Fruit fly (Drosophila melanogaster) whole organism, wandering third instar larva: Measurements from ENCODE around the gene RhoBTB.
A peak's percentile ranks its signal among the peaks of the same experiment; 100 is the strongest.

ENCODE experiments used
- CG32264 ChIP-seq: fragments of 200-800 bp; sonication (Bioruptor generic); optimal IDR thresholded peaks from 2 replicates; lab custom pipeline; 2016; ENCODE audit warnings: missing biosample characterization, missing genetic modification characterization
- CG9705 ChIP-seq: fragments of 200-800 bp; sonication (Bioruptor generic); optimal IDR thresholded peaks from 2 replicates; lab custom pipeline; 2018; ENCODE audit warnings: missing biosample characterization, mild to moderate bottlenecking, missing genetic modification characterization
- CrebA ChIP-seq: fragments of 200-800 bp; sonication (Bioruptor generic); optimal IDR thresholded peaks from 2 replicates; lab custom pipeline; 2016; ENCODE audit warnings: missing biosample characterization, mild to moderate bottlenecking, missing genetic modification characterization, borderline replicate concordance
- Dfd ChIP-seq: fragments of >200 bp; optimal IDR thresholded peaks from 2 replicates; lab custom pipeline; 2017; ENCODE audit warnings: missing biosample characterization, missing genetic modification characterization
- Dif ChIP-seq: fragments of 200-275, 200-300 bp; sonication (Bioruptor generic); optimal IDR thresholded peaks from 2 replicates; lab custom pipeline; 2018; ENCODE audit warnings: missing biosample characterization, missing genetic modification characterization; ENCODE audit not compliant: partially characterized antibody
- GATAd ChIP-seq: sonication (Bioruptor generic); optimal IDR thresholded peaks from 2 replicates; lab custom pipeline; 2016; ENCODE audit warnings: missing biosample characterization, missing genetic modification characterization
- HLH106 ChIP-seq: fragments of 200-800 bp; optimal IDR thresholded peaks from 3 replicates; lab custom pipeline; 2019; ENCODE audit warnings: missing biosample characterization, mild to moderate bottlenecking, missing genetic modification characterization, moderate library complexity
- Hnf4 ChIP-seq: fragments of 200-800 bp; sonication (Bioruptor generic); optimal IDR thresholded peaks from 2 replicates; lab custom pipeline; 2016; ENCODE audit warnings: missing biosample characterization, mild to moderate bottlenecking, missing genetic modification characterization
- Hr78 ChIP-seq: fragments of >200 bp; optimal IDR thresholded peaks from 2 replicates; lab custom pipeline; 2017; ENCODE audit warnings: missing biosample characterization, missing genetic modification characterization
- Hr83 ChIP-seq: fragments of 200-300 bp; sonication (Bioruptor generic); optimal IDR thresholded peaks from 2 replicates; lab custom pipeline; 2016; ENCODE audit warnings: missing biosample characterization, mild to moderate bottlenecking, missing genetic modification characterization, moderate library complexity; ENCODE audit not compliant: poor library complexity, severe bottlenecking
- Jra ChIP-seq: sonication (Bioruptor generic); optimal IDR thresholded peaks from 2 replicates; lab custom pipeline; 2016; ENCODE audit warnings: missing biosample characterization, missing genetic modification characterization
- Mio ChIP-seq: sonication (Bioruptor generic); optimal IDR thresholded peaks from 2 replicates; lab custom pipeline; 2016; ENCODE audit warnings: missing biosample characterization, missing genetic modification characterization
- Myc ChIP-seq: fragments of >200 bp; optimal IDR thresholded peaks from 2 replicates; lab custom pipeline; 2017
- N ChIP-seq: fragments of >200 bp; optimal IDR thresholded peaks from 2 replicates; lab custom pipeline; 2018; ENCODE audit warnings: missing biosample characterization, missing external identifiers, missing genetic modification characterization
- OdsH ChIP-seq: fragments of 200-800 bp; sonication (Bioruptor generic); optimal IDR thresholded peaks from 2 replicates; lab custom pipeline; 2016; ENCODE audit warnings: missing biosample characterization, mild to moderate bottlenecking, missing genetic modification characterization
- Rel ChIP-seq, 2 experiments: fragments of 200-800 bp; sonication (Bioruptor generic) in 1 of 2; optimal IDR thresholded peaks; 2 replicates in 1 of 2; 3 replicates in 1 of 2; lab custom pipeline; 2016 to 2019; ENCODE audit warnings: mild to moderate bottlenecking in 2 of 2, missing biosample characterization in 2 of 2, missing genetic modification characterization in 2 of 2, moderate library complexity in 1 of 2
- Sp1 ChIP-seq: fragments of 200-800 bp; sonication (Bioruptor generic); optimal IDR thresholded peaks from 3 replicates; lab custom pipeline; 2019; ENCODE audit warnings: missing biosample characterization, mild to moderate bottlenecking, missing genetic modification characterization, moderate library complexity
- Vsx2 ChIP-seq: fragments of 200-300, 225-300 bp; sonication (Bioruptor generic); optimal IDR thresholded peaks from 2 replicates; lab custom pipeline; 2018; ENCODE audit warnings: missing biosample characterization, missing genetic modification characterization; ENCODE audit not compliant: partially characterized antibody
- brk ChIP-seq: fragments of 200-800 bp; sonication (Bioruptor generic); optimal IDR thresholded peaks from 2 replicates; lab custom pipeline; 2016; ENCODE audit warnings: missing biosample characterization, mild to moderate bottlenecking, missing genetic modification characterization
- dl ChIP-seq, 2 experiments: fragments of 175-275, 200-275 bp in 1 of 2; fragments of 200-275 bp in 1 of 2; sonication (Bioruptor generic); optimal IDR thresholded peaks; lab custom pipeline; 2018; ENCODE audit warnings: mild to moderate bottlenecking in 2 of 2, missing biosample characterization in 2 of 2, missing genetic modification characterization in 2 of 2, moderate library complexity in 2 of 2; ENCODE audit not compliant: partially characterized antibody in 2 of 2, insufficient read depth in 1 of 2
- dmrt93B ChIP-seq: fragments of 200-800 bp; sonication (Bioruptor generic); optimal IDR thresholded peaks from 2 replicates; lab custom pipeline; 2018; ENCODE audit warnings: missing biosample characterization, mild to moderate bottlenecking, missing genetic modification characterization
- dsf ChIP-seq: sonication (Bioruptor generic); optimal IDR thresholded peaks from 2 replicates; lab custom pipeline; 2016; ENCODE audit warnings: missing biosample characterization, missing genetic modification characterization, borderline replicate concordance
- foxo ChIP-seq, 2 experiments: fragments of 200-800 bp; sonication (Bioruptor generic); optimal IDR thresholded peaks; 2 replicates in 1 of 2; 3 replicates in 1 of 2; lab custom pipeline; 2016 to 2017; ENCODE audit warnings: missing biosample characterization in 2 of 2, missing genetic modification characterization in 2 of 2
- fru ChIP-seq: fragments of 200-800 bp; sonication (Bioruptor generic); optimal IDR thresholded peaks from 3 replicates; lab custom pipeline; 2016; ENCODE audit warnings: missing biosample characterization, mild to moderate bottlenecking, missing genetic modification characterization
- h ChIP-seq: fragments of 200-800 bp; sonication (Bioruptor generic); optimal IDR thresholded peaks from 3 replicates; lab custom pipeline; 2016; ENCODE audit warnings: missing biosample characterization, mild to moderate bottlenecking, missing genetic modification characterization
- jim ChIP-seq: fragments of 175-275, 200-325 bp; sonication (Bioruptor generic); optimal IDR thresholded peaks from 2 replicates; lab custom pipeline; 2016; ENCODE audit warnings: missing biosample characterization, mild to moderate bottlenecking, missing genetic modification characterization
- lola ChIP-seq: fragments of >200 bp; optimal IDR thresholded peaks from 2 replicates; lab custom pipeline; 2017; ENCODE audit warnings: missing biosample characterization, missing genetic modification characterization
- pan ChIP-seq: fragments of >200 bp; optimal IDR thresholded peaks from 2 replicates; lab custom pipeline; 2017
- psq ChIP-seq: fragments of 200-800 bp; sonication (Bioruptor generic); optimal IDR thresholded peaks from 3 replicates; lab custom pipeline; 2017; ENCODE audit warnings: missing biosample characterization, mild to moderate bottlenecking, missing genetic modification characterization, moderate library complexity
- rgr ChIP-seq: fragments of 200-800 bp; sonication (Bioruptor generic); optimal IDR thresholded peaks from 3 replicates; lab custom pipeline; 2016; ENCODE audit warnings: missing biosample characterization, mild to moderate bottlenecking, missing genetic modification characterization
- sv ChIP-seq: fragments of 200-800 bp; sonication (Bioruptor generic); optimal IDR thresholded peaks from 3 replicates; lab custom pipeline; 2016; ENCODE audit warnings: missing biosample characterization, missing genetic modification characterization
- tai ChIP-seq: sonication (Bioruptor generic); optimal IDR thresholded peaks from 2 replicates; lab custom pipeline; 2016; ENCODE audit warnings: missing biosample characterization, missing genetic modification characterization
- usp ChIP-seq: fragments of >200 bp; optimal IDR thresholded peaks from 2 replicates; lab custom pipeline; 2017; ENCODE audit warnings: missing biosample characterization, missing genetic modification characterization
- woc ChIP-seq: sonication (Bioruptor generic); optimal IDR thresholded peaks from 2 replicates; lab custom pipeline; 2016; ENCODE audit warnings: missing biosample characterization, mild to moderate bottlenecking, missing genetic modification characterization

RhoBTB gene

DNA sequence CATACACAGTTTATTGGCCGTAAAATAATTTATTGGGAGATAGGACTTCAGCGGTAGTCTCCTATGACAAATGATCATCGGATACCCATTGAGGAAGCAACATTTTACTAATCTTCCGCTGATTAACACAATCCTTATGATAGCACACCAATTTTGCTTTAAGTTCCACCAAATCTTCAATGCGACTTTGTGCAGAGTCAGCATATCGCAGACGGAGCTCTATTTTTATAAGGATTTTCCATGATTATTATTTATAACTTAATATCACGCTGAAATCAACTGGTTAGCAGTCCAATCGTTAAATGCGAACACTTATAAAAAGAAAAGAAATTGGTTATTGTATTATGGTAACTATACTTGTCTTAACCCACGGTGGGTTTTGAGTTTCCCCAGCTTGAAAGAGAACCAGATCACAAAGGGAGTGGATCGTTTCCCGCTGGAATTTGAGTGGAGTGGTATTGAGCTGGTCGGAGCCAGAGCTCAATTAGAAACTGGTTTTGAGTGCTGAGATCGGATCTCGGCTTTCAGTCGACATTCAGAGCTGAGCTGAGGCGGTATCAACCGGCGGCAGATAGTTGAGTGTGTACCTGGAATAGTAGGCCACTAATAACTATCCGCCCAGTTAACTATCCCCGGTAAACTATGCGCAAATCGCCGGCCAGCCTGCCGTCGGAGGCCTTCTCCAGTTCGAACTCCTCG is 9.2 kb upstream of the RhoBTB start, which contains the start of the genes Toll-9 and in:
Gene Toll-9, minus strand, starts transcription at position 51 of the 699 bp plus-strand sequence.
Gene in, plus strand, starts transcription at position 525 of the 699 bp plus-strand sequence.
- TF ChIP-seq Mio (GFP tag; lab: Kevin White, UChicago) (no peak), Dif (GFP tag; lab: Kevin White, UChicago) (peak; percentile 40)

DNA sequence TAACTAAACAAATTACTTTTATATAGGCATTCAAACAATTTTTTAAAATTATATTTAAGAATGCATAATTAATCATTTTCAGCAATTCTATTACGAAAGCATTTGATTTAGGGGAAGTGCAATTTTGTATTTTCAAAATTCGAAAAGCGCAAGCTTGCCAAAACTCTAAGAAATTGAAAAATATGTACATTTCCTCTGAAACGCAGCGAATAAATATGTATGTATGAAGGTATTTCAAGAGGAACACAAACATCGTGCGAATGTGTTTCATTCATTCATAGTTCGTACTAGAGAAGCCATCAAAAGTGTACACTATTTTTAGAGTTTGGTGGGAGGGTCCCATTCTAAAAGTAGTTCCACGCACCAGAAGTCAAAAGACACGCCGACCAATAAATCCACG is 6.0 kb upstream of the RhoBTB start, which contains the start of gene CG13247:
Gene CG13247, plus strand, starts transcription at position 301 of the 400 bp plus-strand sequence.
- TF ChIP-seq jim (GFP tag; lab: Kevin White, UChicago) (no peak), dl (GFP tag; optimal IDR thresholded peaks at IDR 0.05; lab: Kevin White, UChicago; ENCODE audit: insufficient read depth in 1 of 2, partially characterized antibody in 2 of 2) (no peak), CG32264 (GFP tag; lab: Kevin White, UChicago) (no peak), Dfd (GFP tag; lab: Kevin White, UChicago) (no peak), fru (GFP tag; lab: Kevin White, UChicago) (no peak), lola (GFP tag; lab: Kevin White, UChicago) (no peak), pan (lab: Kevin White, UChicago) (no peak), N (GFP tag; lab: Kevin White, UChicago) (no peak)
- TF ChIP-seq, all 38 proteins: peak for 0

DNA sequence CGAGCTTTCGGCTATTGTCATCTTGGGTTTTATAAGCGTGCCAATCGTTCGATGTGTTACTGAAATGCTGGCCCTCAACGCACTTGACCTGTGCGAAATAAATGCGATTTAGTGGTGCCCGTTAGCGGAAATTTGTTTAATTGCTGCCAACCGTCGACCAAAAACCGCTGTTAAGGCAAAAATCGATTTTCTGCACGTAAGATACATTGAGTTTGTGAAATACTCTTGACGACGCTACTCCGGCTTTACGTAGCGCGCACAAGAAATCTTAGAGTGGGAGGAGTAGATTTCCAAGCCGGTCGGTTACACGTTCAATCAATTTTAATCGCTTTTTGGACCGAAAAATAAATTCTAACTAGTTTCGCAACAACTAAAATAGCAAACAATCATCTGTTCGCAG is 575 bp upstream of the RhoBTB start:
- no peak for TF ChIP-seq Vsx2 (GFP tag; lab: Kevin White, UChicago)
- TF ChIP-seq jim (GFP tag; lab: Kevin White, UChicago): no peak
- TF ChIP-seq brk (GFP tag; lab: Kevin White, UChicago): no peak
- no peak for TF ChIP-seq Rel (GFP tag; optimal IDR thresholded peaks at IDR 0.05; lab: Kevin White, UChicago)
- no peak for TF ChIP-seq Rel (tag; optimal IDR thresholded peaks at IDR 0.05; lab: Kevin White, UChicago)
- no peak for TF ChIP-seq Hr83 (GFP tag; lab: Kevin White, UChicago)
- no peak for TF ChIP-seq lola (GFP tag; lab: Kevin White, UChicago)
- no peak for TF ChIP-seq psq (GFP tag; lab: Kevin White, UChicago)
- TF ChIP-seq Myc (lab: Kevin White, UChicago): no peak

DNA sequence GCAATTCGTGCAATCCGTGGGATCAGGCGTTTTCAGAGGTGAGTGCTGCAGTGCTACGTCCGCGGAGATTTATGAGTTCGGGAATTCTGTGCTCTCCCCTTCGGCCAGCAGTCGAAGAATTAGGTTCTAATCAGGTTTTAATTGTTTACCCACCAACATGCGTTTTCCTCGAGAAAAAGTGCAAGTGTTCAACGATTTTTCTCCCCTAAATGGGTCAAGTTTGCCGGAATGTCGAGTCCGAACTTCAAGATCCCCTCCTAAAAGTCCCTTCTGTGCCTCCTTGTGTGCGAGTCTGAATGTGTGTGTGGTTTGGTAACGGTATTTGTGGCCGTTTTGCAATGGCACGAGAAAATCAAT is 500 bp downstream of the RhoBTB start:
- TF ChIP-seq GATAd (GFP tag; lab: Kevin White, UChicago) (no peak), dl (GFP tag; optimal IDR thresholded peaks at IDR 0.05; lab: Kevin White, UChicago; ENCODE audit: insufficient read depth in 1 of 2, partially characterized antibody in 2 of 2) (no peak), Jra (no peak), OdsH (GFP tag; lab: Kevin White, UChicago) (no peak), rgr (no peak), N (GFP tag; lab: Kevin White, UChicago) (no peak), brk (GFP tag; lab: Kevin White, UChicago) (no peak), Vsx2 (GFP tag; lab: Kevin White, UChicago) (no peak), woc (no peak), pan (lab: Kevin White, UChicago) (no peak), Hr78 (GFP tag; lab: Kevin White, UChicago) (no peak), CrebA (GFP tag; lab: Kevin White, UChicago) (no peak), Dfd (GFP tag; lab: Kevin White, UChicago) (no peak), CG32264 (GFP tag; lab: Kevin White, UChicago) (no peak), jim (GFP tag; lab: Kevin White, UChicago) (no peak), tai (GFP tag; lab: Kevin White, UChicago) (no peak)

DNA sequence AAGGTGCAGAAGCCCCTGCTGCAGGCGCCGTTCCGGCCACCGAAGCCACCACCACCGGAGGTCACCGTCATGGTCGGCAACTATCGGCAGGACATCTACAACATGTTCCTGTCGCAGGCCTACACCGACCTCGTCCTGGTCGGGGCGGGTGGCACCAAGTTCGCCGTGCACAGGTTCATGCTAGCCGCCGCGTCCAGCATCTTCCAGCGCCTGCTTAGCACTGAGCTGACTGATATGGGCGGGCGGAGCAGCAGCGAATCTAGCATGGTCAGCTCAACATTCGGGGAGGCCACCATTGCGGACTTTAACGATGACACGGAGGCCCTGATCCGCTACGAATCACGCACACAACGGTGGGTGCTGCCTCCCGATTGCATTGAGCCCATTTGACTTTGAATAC is 3.5 kb downstream of the RhoBTB start:
- TF ChIP-seq Jra (no peak), HLH106 (tag; lab: Kevin White, UChicago) (no peak), sv (no peak), rgr (no peak)

DNA sequence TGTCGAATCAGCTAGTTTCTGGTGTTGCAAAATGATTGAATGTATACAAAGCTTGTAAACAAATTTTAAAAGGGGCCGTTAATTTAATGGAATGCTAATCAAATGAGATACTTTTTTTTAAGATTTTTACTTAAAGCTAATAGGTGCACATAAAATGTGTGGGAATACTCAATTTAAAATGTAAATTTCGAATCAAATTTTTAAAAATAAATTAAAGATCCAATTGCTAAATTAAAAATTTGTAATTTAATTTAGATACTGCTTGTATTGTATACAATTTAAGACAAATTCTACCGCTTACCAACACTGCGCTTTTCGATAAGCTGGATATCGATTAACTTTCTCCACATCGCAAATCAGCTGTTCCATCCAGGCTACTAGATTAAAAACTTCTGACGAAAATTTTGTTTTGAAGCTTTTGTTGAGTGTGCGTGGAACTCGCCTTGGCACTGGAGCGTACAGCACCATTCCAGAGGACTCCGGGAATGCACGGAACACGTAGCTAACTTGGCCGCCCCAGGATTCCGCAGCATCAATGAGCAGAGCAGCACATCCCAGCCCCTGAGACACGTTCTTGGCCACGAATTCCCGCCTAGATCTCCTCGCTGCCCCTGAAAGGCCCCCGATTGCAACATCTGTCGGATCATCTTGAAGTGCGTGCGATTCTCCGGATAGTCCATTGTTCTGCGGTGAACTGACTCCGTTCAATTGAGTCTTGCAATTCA is 8.2 kb downstream of the RhoBTB start, which contains the start of the genes CG5498 and fbl:
Gene CG5498, minus strand, starts transcription at position 24 of the 725 bp plus-strand sequence.
Gene fbl, plus strand, starts transcription at position 344 of the 725 bp plus-strand sequence.
- TF ChIP-seq CG9705 (GFP tag; lab: Kevin White, UChicago) (peak; percentile 38), Vsx2 (GFP tag; lab: Kevin White, UChicago) (no peak), CG32264 (GFP tag; lab: Kevin White, UChicago) (peak; percentile 6), GATAd (GFP tag; lab: Kevin White, UChicago) (peak; percentile 60), Myc (lab: Kevin White, UChicago) (no peak), Sp1 (GFP tag; lab: Kevin White, UChicago) (peak; percentile 78), rgr (peak; percentile 86), woc (peak; percentile 64), usp (no peak), dsf (GFP tag; lab: Kevin White, UChicago) (peak; percentile 75), Hnf4 (GFP tag; lab: Kevin White, UChicago) (peak; percentile 85), dl (GFP tag; optimal IDR thresholded peaks at IDR 0.05; lab: Kevin White, UChicago; ENCODE audit: insufficient read depth in 1 of 2, partially characterized antibody in 2 of 2) (no peak), foxo (GFP tag; optimal IDR thresholded peaks at IDR 0.05; lab: Kevin White, UChicago) (peak in 1 of 2 experiments; percentile 89), OdsH (GFP tag; lab: Kevin White, UChicago) (peak; percentile 85), jim (GFP tag; lab: Kevin White, UChicago) (no peak), h (peak; percentile 86), Hr83 (GFP tag; lab: Kevin White, UChicago) (peak; percentile 48), dmrt93B (peak; percentile 44)
